Worm (Caenorhabditis elegans) whole organism, L2 larva: Measurements from ENCODE around the gene T20G5.12.

ENCODE experiments used
- C34F6.9 ChIP-seq: fragments of 150-350 bp; optimal IDR thresholded peaks from 2 replicates; lab custom pipeline; 2014; ENCODE audit warnings: missing biosample characterization, missing genetic modification characterization
- F13H6.1 ChIP-seq: sonication (generic microtip); optimal IDR thresholded peaks from 2 replicates; lab custom pipeline; 2016; ENCODE audit warnings: missing genetic modification characterization, missing compliant biosample characterization
- Y55F3AM.14 ChIP-seq: fragments of 200-800 bp; sonication (Bioruptor generic); optimal IDR thresholded peaks from 2 replicates; lab custom pipeline; 2018; ENCODE audit warnings: mild to moderate bottlenecking, missing genetic modification characterization, missing compliant biosample characterization
- ZK546.5 ChIP-seq: sonication (generic microtip); optimal IDR thresholded peaks from 2 replicates; lab custom pipeline; 2017; ENCODE audit warnings: missing biosample characterization, missing genetic modification characterization
- blmp-1 ChIP-seq: sonication (generic microtip); optimal IDR thresholded peaks from 2 replicates; lab custom pipeline; 2017; ENCODE audit warnings: missing genetic modification characterization, mild to moderate bottlenecking, missing compliant biosample characterization, antibody characterized with exemption, moderate library complexity; ENCODE audit not compliant: insufficient read depth
- ceh-16 ChIP-seq: fragments of 150-350 bp; optimal IDR thresholded peaks from 2 replicates; lab custom pipeline; 2014; ENCODE audit warnings: missing biosample characterization, missing genetic modification characterization
- ceh-82 ChIP-seq: fragments of 150-350 bp; optimal IDR thresholded peaks from 2 replicates; lab custom pipeline; 2014; ENCODE audit warnings: missing biosample characterization, missing genetic modification characterization
- dmd-4 ChIP-seq: sonication (generic microtip); optimal IDR thresholded peaks from 2 replicates; lab custom pipeline; 2017; ENCODE audit warnings: missing biosample characterization, missing genetic modification characterization
- egl-27 ChIP-seq: sonication (generic microtip); optimal IDR thresholded peaks from 3 replicates; lab custom pipeline; 2017; ENCODE audit warnings: missing biosample characterization, missing genetic modification reagents, missing genetic modification characterization
- fos-1 ChIP-seq: fragments of 150-350 bp; optimal IDR thresholded peaks from 2 replicates; lab custom pipeline; 2014; ENCODE audit warnings: missing biosample characterization, missing genetic modification characterization
- lin-39 ChIP-seq: fragments of 150-350 bp; optimal IDR thresholded peaks from 2 replicates; lab custom pipeline; 2014; ENCODE audit warnings: missing biosample characterization, missing genetic modification reagents, missing genetic modification characterization
- lsy-2 ChIP-seq, 2 experiments: fragments of 150-350 bp in 1 of 2; sonication (generic microtip) in 1 of 2; optimal IDR thresholded peaks; 2 replicates each; lab custom pipeline; 2014 to 2017; ENCODE audit warnings: missing biosample characterization in 2 of 2, missing genetic modification characterization in 2 of 2
- mbf-1 ChIP-seq: sonication (generic microtip); optimal IDR thresholded peaks from 2 replicates; lab custom pipeline; 2017; ENCODE audit warnings: missing biosample characterization, missing genetic modification characterization
- mdl-1 ChIP-seq, 2 experiments: fragments of 150-350 bp in 1 of 2; sonication (generic microtip) in 1 of 2; optimal IDR thresholded peaks; 2 replicates each; lab custom pipeline; 2017; ENCODE audit warnings: missing biosample characterization in 2 of 2, missing genetic modification characterization in 2 of 2
- nhr-11 ChIP-seq: fragments of 150-350 bp; optimal IDR thresholded peaks from 2 replicates; lab custom pipeline; 2014; ENCODE audit warnings: missing biosample characterization, missing genetic modification characterization
- nhr-12 ChIP-seq: fragments of 150-350 bp; optimal IDR thresholded peaks from 2 replicates; lab custom pipeline; 2014; ENCODE audit warnings: missing biosample characterization, missing genetic modification characterization
- nhr-129 ChIP-seq: fragments of 150-350 bp; optimal IDR thresholded peaks from 2 replicates; lab custom pipeline; 2014; ENCODE audit warnings: missing biosample characterization, missing genetic modification characterization
- nhr-21 ChIP-seq: fragments of 150-350 bp; optimal IDR thresholded peaks from 2 replicates; lab custom pipeline; 2014; ENCODE audit warnings: missing biosample characterization, missing genetic modification characterization
- nhr-23 ChIP-seq: fragments of 150-350 bp; optimal IDR thresholded peaks from 2 replicates; lab custom pipeline; 2014; ENCODE audit warnings: missing biosample characterization, missing genetic modification reagents, missing genetic modification characterization
- nhr-6 ChIP-seq: fragments of 150-350 bp; optimal IDR thresholded peaks from 2 replicates; lab custom pipeline; 2014; ENCODE audit warnings: missing biosample characterization, missing genetic modification characterization
- nhr-77 ChIP-seq: fragments of 150-350 bp; optimal IDR thresholded peaks from 2 replicates; lab custom pipeline; 2014; ENCODE audit warnings: missing biosample characterization, missing genetic modification characterization
- peb-1 ChIP-seq: fragments of 150-350 bp; optimal IDR thresholded peaks from 2 replicates; lab custom pipeline; 2014; ENCODE audit warnings: missing biosample characterization, missing genetic modification characterization
- sem-4 ChIP-seq: fragments of 150-350 bp; optimal IDR thresholded peaks from 2 replicates; lab custom pipeline; 2014; ENCODE audit warnings: missing biosample characterization, missing genetic modification reagents, missing genetic modification characterization
- skn-1 ChIP-seq: sonication (generic microtip); optimal IDR thresholded peaks from 2 replicates; lab custom pipeline; 2017; ENCODE audit warnings: missing biosample characterization, missing genetic modification characterization
- sma-3 ChIP-seq: sonication (generic microtip); optimal IDR thresholded peaks from 2 replicates; lab custom pipeline; 2016; ENCODE audit warnings: missing genetic modification reagents, missing genetic modification characterization, missing compliant biosample characterization
- sma-9 ChIP-seq, 2 experiments: fragments of 150-350 bp in 1 of 2; sonication (generic microtip) in 1 of 2; optimal IDR thresholded peaks; 2 replicates each; lab custom pipeline; 2014 to 2016; ENCODE audit warnings: missing genetic modification characterization in 2 of 2, mild to moderate bottlenecking in 1 of 2, missing biosample characterization in 1 of 2, missing compliant biosample characterization in 1 of 2, missing genetic modification reagents in 1 of 2, moderate library complexity in 1 of 2
- unc-55 ChIP-seq: fragments of 150-350 bp; sonication (generic microtip); optimal IDR thresholded peaks from 3 replicates; lab custom pipeline; 2014; ENCODE audit warnings: missing biosample characterization, missing genetic modification reagents, missing genetic modification characterization
- zag-1 ChIP-seq: fragments of 150-350 bp; optimal IDR thresholded peaks from 2 replicates; lab custom pipeline; 2014; ENCODE audit warnings: missing biosample characterization, missing genetic modification characterization
- ztf-11 ChIP-seq: sonication (generic microtip); optimal IDR thresholded peaks from 2 replicates; lab custom pipeline; 2017; ENCODE audit warnings: missing biosample characterization, missing genetic modification characterization
- ztf-4 ChIP-seq: fragments of 150-350 bp; optimal IDR thresholded peaks from 2 replicates; lab custom pipeline; 2014; ENCODE audit warnings: missing biosample characterization, missing genetic modification characterization

Gene T20G5.12

ce11 chrIII:10154993-10155392, 46.4 kb upstream of the T20G5.12 start:
- TF ChIP-seq mbf-1 (tag; lab: Kevin White, UChicago) (no peak), C34F6.9 (tag; lab: Kevin White, UChicago) (no peak), sma-9 (GFP tag; optimal IDR thresholded peaks at IDR 0.05; lab: Kevin White, UChicago) (peak; percentile 20), sma-9 (tag; optimal IDR thresholded peaks at IDR 0.05; lab: Kevin White, UChicago) (no peak), lsy-2 (tag; optimal IDR thresholded peaks at IDR 0.05; lab: Kevin White, UChicago) (peak in 1 of 2 experiments; percentile 20), blmp-1 (tag; lab: Kevin White, UChicago) (no peak), F13H6.1 (tag; lab: Kevin White, UChicago) (peak; percentile 39), unc-55 (GFP tag; lab: Kevin White, UChicago) (no peak)

DNA sequence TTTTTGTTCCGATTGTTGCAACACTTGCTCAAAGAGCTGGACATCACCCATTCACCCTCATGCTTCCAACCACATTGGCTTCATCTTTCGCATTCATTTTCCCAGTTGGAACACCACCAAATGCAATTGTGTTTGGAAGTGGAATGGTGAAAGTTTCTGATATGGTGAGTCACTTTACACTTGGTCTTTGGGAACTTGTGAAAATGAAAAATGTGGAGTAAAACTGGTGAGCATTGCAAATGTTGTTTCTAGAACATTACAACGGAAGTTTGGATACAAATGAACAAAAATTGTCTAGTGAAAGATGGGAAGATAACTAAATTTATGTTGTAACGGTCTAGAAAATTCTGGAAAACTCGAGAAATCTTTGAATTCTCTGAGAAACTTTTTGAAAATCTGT, 45.1 kb upstream of the T20G5.12 start:
- no peak for TF ChIP-seq nhr-21 (tag; lab: Kevin White, UChicago)
- no peak for TF ChIP-seq nhr-77 (tag; lab: Kevin White, UChicago)
- TF ChIP-seq peb-1 = no peak
- TF ChIP-seq nhr-12 (tag; lab: Kevin White, UChicago) = no peak
- TF ChIP-seq ztf-4 (tag; lab: Kevin White, UChicago) = no peak
- no peak for TF ChIP-seq skn-1
- no peak for TF ChIP-seq dmd-4 (tag; lab: Kevin White, UChicago)
- TF ChIP-seq lin-39 (tag; lab: Kevin White, UChicago) = no peak
- TF ChIP-seq ceh-16 (tag; lab: Kevin White, UChicago) = no peak
- no peak for TF ChIP-seq ztf-11
- TF ChIP-seq, all 48 proteins: peak for 0

- TF ChIP-seq nhr-129 (no peak), blmp-1 (tag; lab: Kevin White, UChicago) (no peak), nhr-6 (tag; lab: Kevin White, UChicago) (no peak), nhr-23 (tag; lab: Kevin White, UChicago) (no peak), zag-1 (tag; lab: Kevin White, UChicago) (no peak), unc-55 (GFP tag; lab: Kevin White, UChicago) (no peak)
Observed at ce11 chrIII:10160385-10160784, 41.0 kb upstream of the T20G5.12 start, which contains the start of the genes K08E5.5 and mua-3. Gene K08E5.5 (minus strand): TSS chrIII:10160485. Gene mua-3 (plus strand): TSS chrIII:10160697.

- no peak for TF ChIP-seq sem-4 (tag; lab: Kevin White, UChicago)
- TF ChIP-seq fos-1 (tag; lab: Kevin White, UChicago) = peak; percentile 58
- TF ChIP-seq ceh-16 (tag; lab: Kevin White, UChicago) = no peak
- TF ChIP-seq nhr-21 (tag; lab: Kevin White, UChicago) = peak; percentile 7
Observed at ce11 chrIII:10170265-10170664, 31.1 kb upstream of the T20G5.12 start.

DNA sequence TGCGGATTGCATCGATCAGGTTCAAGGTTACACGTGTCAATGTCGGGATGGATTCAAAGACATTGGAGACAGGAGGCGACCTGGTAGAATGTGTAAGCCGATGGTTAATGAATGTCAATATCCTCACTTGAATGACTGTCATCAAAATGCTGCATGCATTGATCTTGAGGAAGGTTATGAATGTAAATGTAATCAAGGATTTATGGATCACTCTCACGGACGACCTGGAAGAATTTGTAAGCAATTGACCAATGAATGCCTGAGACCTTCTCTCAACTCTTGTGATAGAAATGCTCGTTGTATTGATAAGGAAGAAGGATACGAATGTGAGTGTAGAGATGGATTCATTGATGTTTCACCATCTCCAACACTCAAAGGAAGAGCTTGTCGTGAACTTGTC, 23.4 kb upstream of the T20G5.12 start:
- TF ChIP-seq sma-3 (no peak), nhr-23 (tag; lab: Kevin White, UChicago) (no peak), skn-1 (no peak), sem-4 (tag; lab: Kevin White, UChicago) (no peak), ztf-11 (no peak), egl-27 (tag; lab: Kevin White, UChicago) (no peak), mdl-1 (tag; optimal IDR thresholded peaks at IDR 0.05; lab: Kevin White, UChicago) (no peak), unc-55 (GFP tag; lab: Kevin White, UChicago) (no peak), lsy-2 (tag; optimal IDR thresholded peaks at IDR 0.05; lab: Kevin White, UChicago) (no peak), nhr-77 (tag; lab: Kevin White, UChicago) (no peak), ceh-16 (tag; lab: Kevin White, UChicago) (no peak), ceh-82 (tag; lab: Kevin White, UChicago) (no peak), fos-1 (tag; lab: Kevin White, UChicago) (no peak), nhr-11 (tag; lab: Kevin White, UChicago) (no peak), Y55F3AM.14 (no peak)

DNA sequence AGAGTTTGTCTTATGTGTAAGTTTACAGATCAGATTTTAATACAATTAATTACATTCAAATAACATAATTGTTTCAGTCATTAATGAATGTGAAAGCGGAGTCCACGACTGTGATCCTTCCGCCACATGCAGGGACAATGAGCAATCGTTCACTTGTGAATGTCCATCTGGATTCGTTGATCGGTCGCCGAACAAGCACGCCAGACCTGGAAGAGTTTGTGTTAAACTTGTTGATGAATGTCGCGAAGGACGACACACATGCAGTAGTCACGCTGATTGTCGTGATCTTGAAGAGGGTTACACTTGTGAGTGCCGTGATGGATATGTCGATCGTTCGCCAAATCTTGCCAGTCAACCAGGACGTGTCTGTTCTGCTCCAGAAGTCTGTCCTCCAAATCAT, 22.9 kb upstream of the T20G5.12 start:
- TF ChIP-seq F13H6.1 (tag; lab: Kevin White, UChicago) (no peak), ZK546.5 (tag; lab: Kevin White, UChicago) (no peak), nhr-11 (tag; lab: Kevin White, UChicago) (no peak)
